Worm (Caenorhabditis elegans) whole organism, early embryonic: Measurements from ENCODE around the gene K09E9.4.

Experiments
- B0310.2 ChIP-seq: sonication (generic microtip); optimal IDR thresholded peaks from 2 replicates; lab custom pipeline; 2016; ENCODE audit warnings: mild to moderate bottlenecking, missing genetic modification characterization, missing compliant biosample characterization
- F13C5.2 ChIP-seq: sonication (generic microtip); optimal IDR thresholded peaks from 2 replicates; lab custom pipeline; 2017; ENCODE audit warnings: mild to moderate bottlenecking, missing genetic modification characterization, inconsistent platforms, missing compliant biosample characterization
- aly-1 ChIP-seq: sonication (generic microtip); optimal IDR thresholded peaks from 2 replicates; lab custom pipeline; 2016; ENCODE audit warnings: missing genetic modification characterization, missing compliant biosample characterization
- ama-1 ChIP-seq: fragments of 150-350 bp; optimal IDR thresholded peaks from 2 replicates; lab custom pipeline; 2014
- ceh-13 ChIP-seq: fragments of 200-800 bp; sonication (Bioruptor generic); optimal IDR thresholded peaks from 2 replicates; lab custom pipeline; 2018; ENCODE audit warnings: mild to moderate bottlenecking, missing genetic modification characterization, missing compliant biosample characterization
- ceh-36 ChIP-seq: sonication (generic microtip); optimal IDR thresholded peaks from 2 replicates; lab custom pipeline; 2016; ENCODE audit warnings: missing genetic modification characterization, inconsistent platforms, missing compliant biosample characterization
- ets-7 ChIP-seq: sonication (generic microtip); optimal IDR thresholded peaks from 2 replicates; lab custom pipeline; 2016; ENCODE audit warnings: missing genotype, missing genetic modification characterization, missing compliant biosample characterization
- flt-1 ChIP-seq: fragments of 200-800 bp; sonication (Bioruptor generic); IDR thresholded peaks from 2 replicates; pipeline ENCODE4 v1.3.6; 2022; ENCODE audit warnings: missing genetic modification characterization, missing compliant biosample characterization
- hmbx-1 ChIP-seq: sonication (generic microtip); optimal IDR thresholded peaks from 2 replicates; lab custom pipeline; 2016; ENCODE audit warnings: mild to moderate bottlenecking, missing genetic modification characterization, missing compliant biosample characterization
- hmg-4 ChIP-seq: fragments of 200-800 bp; sonication (Bioruptor generic); optimal IDR thresholded peaks from 2 replicates; lab custom pipeline; 2018; ENCODE audit warnings: mild to moderate bottlenecking, missing genetic modification characterization, missing compliant biosample characterization
- hnd-1 ChIP-seq: sonication (generic microtip); optimal IDR thresholded peaks from 2 replicates; lab custom pipeline; 2016; ENCODE audit warnings: missing genetic modification characterization, missing compliant biosample characterization
- pes-1 ChIP-seq: fragments of 200-800 bp; sonication (Bioruptor generic); IDR thresholded peaks from 2 replicates; pipeline ENCODE4 v1.3.6; 2022; ENCODE audit warnings: missing genetic modification reagents, missing genetic modification characterization, missing compliant biosample characterization
- scrt-1 ChIP-seq: fragments of 200-800 bp; sonication (Bioruptor generic); IDR thresholded peaks from 2 replicates; pipeline ENCODE4 v1.3.6; 2022; ENCODE audit warnings: missing genetic modification characterization, missing compliant biosample characterization
- sea-1 ChIP-seq: fragments of 200-800 bp; sonication (Bioruptor generic); conservative IDR thresholded peaks from 2 replicates; pipeline ENCODE4 v1.3.6; 2022; ENCODE audit warnings: missing genetic modification characterization, missing compliant biosample characterization
- tbx-11 ChIP-seq: fragments of 200-800 bp; sonication (Bioruptor generic); IDR thresholded peaks from 2 replicates; pipeline ENCODE4 v1.3.6; 2022; ENCODE audit warnings: missing genetic modification characterization, missing compliant biosample characterization
- tbx-37 ChIP-seq: fragments of 200-800 bp; sonication (Bioruptor generic); conservative IDR thresholded peaks from 2 replicates; pipeline ENCODE4 v1.3.6; 2022; ENCODE audit warnings: missing genetic modification reagents, missing genetic modification characterization, missing compliant biosample characterization
- tra-4 ChIP-seq: sonication (generic microtip); optimal IDR thresholded peaks from 2 replicates; lab custom pipeline; 2017; ENCODE audit warnings: missing genetic modification characterization, missing compliant biosample characterization

Gene K09E9.4

DNA sequence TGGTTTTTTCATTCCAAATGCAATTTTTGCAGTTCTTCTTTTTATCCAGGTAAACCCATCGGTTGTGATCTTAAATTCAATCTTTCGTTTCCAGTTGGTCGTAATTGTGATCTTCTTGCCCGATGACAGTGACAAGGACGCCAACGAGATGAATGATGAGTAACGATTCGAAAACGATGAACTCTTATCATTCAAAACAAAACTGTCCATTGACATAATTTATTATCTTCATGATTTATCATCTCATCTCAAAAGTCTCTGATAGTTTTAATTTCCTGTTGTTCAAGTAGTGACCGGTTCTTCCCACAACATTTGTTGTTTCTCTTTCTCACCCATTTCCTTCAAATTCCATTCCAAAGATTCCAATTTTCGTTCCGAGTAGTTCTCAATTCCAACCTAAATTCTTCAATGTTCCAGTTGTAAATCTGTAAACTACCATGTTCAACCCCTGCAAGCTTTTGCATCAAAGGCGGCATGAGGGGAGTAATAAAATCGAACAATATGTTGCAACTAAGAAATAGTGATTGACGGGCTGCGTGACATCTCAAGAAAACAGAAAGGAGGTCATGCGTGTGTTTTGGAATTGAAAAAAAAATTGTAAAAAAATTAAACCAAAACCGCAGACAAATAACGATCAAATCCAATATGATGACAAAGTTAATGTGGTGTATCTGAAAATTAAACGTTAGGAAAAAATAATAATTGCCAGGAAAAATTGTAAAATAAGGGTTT lies 4.0 kb downstream of the K09E9.4 start:
- TF ChIP-seq ets-7 (tag; lab: Kevin White, UChicago) = no peak
- TF ChIP-seq sea-1 (GFP tag; lab: Robert Waterston, UW) = no peak
- TF ChIP-seq ceh-36 = no peak
- TF ChIP-seq tbx-11 (GFP tag; lab: Robert Waterston, UW) = no peak
- TF ChIP-seq tbx-37 (GFP tag; lab: Robert Waterston, UW) = no peak
- no peak for TF ChIP-seq ceh-13
- TF ChIP-seq F13C5.2 (tag; lab: Kevin White, UChicago) = no peak
- no peak for TF ChIP-seq hnd-1 (tag; lab: Kevin White, UChicago)
- TF ChIP-seq tra-4 (tag; lab: Kevin White, UChicago) = no peak
- no peak for TF ChIP-seq aly-1
- TF ChIP-seq scrt-1 (GFP tag; lab: Robert Waterston, UW) = no peak
- no peak for TF ChIP-seq B0310.2 (tag; lab: Kevin White, UChicago)
- TF ChIP-seq flt-1 (GFP tag; lab: Robert Waterston, UW) = no peak
- TF ChIP-seq hmbx-1 = no peak
- no peak for TF ChIP-seq hmg-4 (GFP tag; lab: Kevin White, UChicago)
- no peak for TF ChIP-seq pes-1 (GFP tag; lab: Robert Waterston, UW)
- no peak for TF ChIP-seq ama-1 (lab: Kevin White, UChicago)

DNA sequence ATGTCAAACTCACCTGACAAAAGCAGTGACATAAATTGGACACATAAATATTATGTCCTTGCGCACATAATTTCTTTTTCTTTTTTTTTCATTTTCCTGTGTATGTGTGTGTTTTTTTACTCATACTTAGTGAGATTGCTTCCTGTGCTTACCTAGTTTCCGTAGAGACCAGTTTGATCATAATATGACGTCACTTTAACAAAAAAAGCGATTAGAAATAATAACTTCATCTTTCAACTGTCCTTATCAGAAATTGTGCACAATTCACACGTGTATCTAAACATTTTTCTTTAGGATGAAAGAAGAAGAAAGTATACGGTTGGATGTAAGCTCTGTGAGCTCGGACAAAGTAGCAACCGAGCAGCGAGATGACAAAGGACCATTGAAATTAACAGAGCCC lies 8.2 kb downstream of the K09E9.4 start:
- TF ChIP-seq hnd-1 (tag; lab: Kevin White, UChicago) = no peak

DNA sequence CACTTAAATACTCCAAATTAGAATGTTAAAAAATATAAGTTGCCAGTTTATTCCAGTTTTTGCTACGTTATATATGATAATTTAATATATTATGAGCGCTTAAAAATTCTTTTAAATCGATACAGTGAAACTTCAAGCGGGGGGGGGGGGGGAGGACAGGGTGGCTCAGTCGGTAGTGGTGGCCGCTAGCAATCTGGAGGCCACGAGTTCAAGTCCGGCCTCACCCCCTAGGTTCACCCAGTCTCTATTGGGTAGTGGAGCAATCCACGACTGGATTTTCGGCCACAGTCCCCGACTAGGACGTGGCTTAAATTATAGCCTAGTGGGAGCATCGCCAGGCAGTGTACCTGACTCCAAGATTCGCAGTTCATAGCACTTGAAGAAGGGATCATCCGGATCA lies 9.2 kb downstream of the K09E9.4 start:
- no peak for TF ChIP-seq sea-1 (GFP tag; lab: Robert Waterston, UW)
- no peak for TF ChIP-seq aly-1
- no peak for TF ChIP-seq flt-1 (GFP tag; lab: Robert Waterston, UW)
- TF ChIP-seq tra-4 (tag; lab: Kevin White, UChicago) = no peak
- no peak for TF ChIP-seq B0310.2 (tag; lab: Kevin White, UChicago)
- no peak for TF ChIP-seq ceh-36
- no peak for TF ChIP-seq hmg-4 (GFP tag; lab: Kevin White, UChicago)
- no peak for TF ChIP-seq ceh-13
- TF ChIP-seq pes-1 (GFP tag; lab: Robert Waterston, UW) = no peak
- no peak for TF ChIP-seq ama-1 (lab: Kevin White, UChicago)
- no peak for TF ChIP-seq tbx-11 (GFP tag; lab: Robert Waterston, UW)
- no peak for TF ChIP-seq hmbx-1
- TF ChIP-seq tbx-37 (GFP tag; lab: Robert Waterston, UW) = no peak
- TF ChIP-seq hnd-1 (tag; lab: Kevin White, UChicago) = no peak

DNA sequence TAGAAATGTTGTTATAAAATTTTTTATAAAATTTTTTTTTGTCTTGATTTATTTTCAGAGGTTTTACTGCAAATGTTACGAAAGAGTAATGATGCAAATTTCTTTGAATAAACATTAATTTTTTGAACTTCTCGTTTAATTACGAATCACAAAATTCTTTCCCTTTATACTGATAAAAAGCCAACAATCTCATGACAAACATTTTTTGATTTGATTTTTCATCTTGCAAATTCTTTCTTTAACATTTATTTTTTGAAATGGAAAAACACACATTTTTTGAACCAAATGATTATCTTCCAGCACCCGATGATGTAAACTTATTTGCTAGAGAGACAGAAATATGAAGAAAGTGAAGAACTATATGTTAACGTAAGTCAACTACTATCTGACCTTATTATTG lies 10.0 kb downstream of the K09E9.4 start, which contains the start of gene K09E9.1:
K09E9.1 (plus strand) TSS at position 301 of the 400 bp plus-strand sequence.
- TF ChIP-seq sea-1 (GFP tag; lab: Robert Waterston, UW) (no peak), F13C5.2 (tag; lab: Kevin White, UChicago) (no peak), flt-1 (GFP tag; lab: Robert Waterston, UW) (no peak), tra-4 (tag; lab: Kevin White, UChicago) (no peak)

DNA sequence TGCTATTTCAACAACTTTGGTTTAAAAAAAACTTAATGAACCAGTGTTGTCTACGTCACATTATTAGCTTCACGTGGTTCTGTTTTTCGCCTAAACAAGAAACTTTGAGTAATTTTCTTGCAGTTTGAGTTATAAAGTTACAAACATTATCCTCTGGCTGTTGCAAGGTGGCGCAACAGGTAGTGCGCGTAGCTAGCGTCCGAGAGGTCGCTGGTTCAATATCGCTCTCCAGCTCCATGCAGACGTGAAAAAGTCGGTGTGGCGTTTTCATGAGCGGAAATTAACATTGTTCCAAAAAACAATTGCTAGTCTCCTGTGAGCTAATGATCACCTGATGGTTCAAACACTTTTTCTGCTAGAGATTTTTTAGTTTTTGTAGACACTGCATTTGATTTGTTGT lies 11.0 kb downstream of the K09E9.4 start:
- peak; percentile 30 for TF ChIP-seq hmg-4 (GFP tag; lab: Kevin White, UChicago)
- no peak for TF ChIP-seq tbx-37 (GFP tag; lab: Robert Waterston, UW)
- no peak for TF ChIP-seq ceh-36
- TF ChIP-seq F13C5.2 (tag; lab: Kevin White, UChicago) = no peak
- no peak for TF ChIP-seq tra-4 (tag; lab: Kevin White, UChicago)
- TF ChIP-seq pes-1 (GFP tag; lab: Robert Waterston, UW) = peak; percentile 62
- no peak for TF ChIP-seq ceh-13
- no peak for TF ChIP-seq tbx-11 (GFP tag; lab: Robert Waterston, UW)

DNA sequence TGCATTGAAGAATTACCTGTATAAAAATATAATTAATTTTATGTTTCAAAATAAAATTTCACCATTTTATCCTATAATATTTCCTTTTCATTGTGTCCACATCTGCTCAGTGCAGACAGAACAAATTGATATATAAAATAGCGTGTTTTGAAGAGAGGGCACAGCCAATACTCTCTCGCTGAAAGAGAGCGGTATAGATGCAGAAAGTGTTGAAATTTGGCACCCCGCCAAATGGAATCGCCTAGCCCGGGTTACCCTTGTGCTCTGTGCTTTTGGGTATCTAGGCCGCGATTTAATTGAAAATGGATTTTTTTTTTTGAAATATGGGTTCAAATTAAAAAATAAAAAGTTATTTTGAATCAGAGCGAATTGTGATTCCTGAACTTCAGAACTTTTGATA lies 13.1 kb downstream of the K09E9.4 start:
- TF ChIP-seq ceh-13 = no peak
- no peak for TF ChIP-seq pes-1 (GFP tag; lab: Robert Waterston, UW)
- no peak for TF ChIP-seq tbx-11 (GFP tag; lab: Robert Waterston, UW)
- no peak for TF ChIP-seq hmg-4 (GFP tag; lab: Kevin White, UChicago)
- TF ChIP-seq tbx-37 (GFP tag; lab: Robert Waterston, UW) = no peak
- no peak for TF ChIP-seq ama-1 (lab: Kevin White, UChicago)
- no peak for TF ChIP-seq ets-7 (tag; lab: Kevin White, UChicago)
- no peak for TF ChIP-seq hnd-1 (tag; lab: Kevin White, UChicago)
- no peak for TF ChIP-seq scrt-1 (GFP tag; lab: Robert Waterston, UW)
- TF ChIP-seq tra-4 (tag; lab: Kevin White, UChicago) = no peak
- TF ChIP-seq B0310.2 (tag; lab: Kevin White, UChicago) = no peak
- TF ChIP-seq hmbx-1 = no peak
- no peak for TF ChIP-seq aly-1

DNA sequence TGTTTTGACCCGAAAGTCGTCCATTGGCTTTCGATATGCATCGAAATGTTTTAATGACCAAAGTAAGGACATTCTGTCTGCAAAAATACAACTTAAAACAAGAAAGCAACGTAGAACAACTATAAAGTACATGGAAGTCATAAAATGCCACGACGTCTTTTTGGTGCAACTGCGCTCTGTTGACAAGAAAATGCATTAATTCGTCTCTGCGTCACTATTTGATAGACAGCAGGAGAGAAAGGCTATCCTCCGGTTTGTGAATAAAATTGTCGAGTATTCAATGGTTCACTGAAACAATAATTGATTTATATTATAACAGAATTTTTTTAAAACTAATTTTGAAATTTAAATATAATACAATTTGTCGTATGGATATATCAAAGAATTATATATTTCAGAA lies 13.8 kb downstream of the K09E9.4 start, which contains the start of gene ergi-3:
ergi-3 (minus strand) TSS at position 311 of the 400 bp plus-strand sequence.
- peak; percentile 26 for TF ChIP-seq F13C5.2 (tag; lab: Kevin White, UChicago)
- TF ChIP-seq pes-1 (GFP tag; lab: Robert Waterston, UW) = no peak
- no peak for TF ChIP-seq hmg-4 (GFP tag; lab: Kevin White, UChicago)
- TF ChIP-seq scrt-1 (GFP tag; lab: Robert Waterston, UW) = no peak

DNA sequence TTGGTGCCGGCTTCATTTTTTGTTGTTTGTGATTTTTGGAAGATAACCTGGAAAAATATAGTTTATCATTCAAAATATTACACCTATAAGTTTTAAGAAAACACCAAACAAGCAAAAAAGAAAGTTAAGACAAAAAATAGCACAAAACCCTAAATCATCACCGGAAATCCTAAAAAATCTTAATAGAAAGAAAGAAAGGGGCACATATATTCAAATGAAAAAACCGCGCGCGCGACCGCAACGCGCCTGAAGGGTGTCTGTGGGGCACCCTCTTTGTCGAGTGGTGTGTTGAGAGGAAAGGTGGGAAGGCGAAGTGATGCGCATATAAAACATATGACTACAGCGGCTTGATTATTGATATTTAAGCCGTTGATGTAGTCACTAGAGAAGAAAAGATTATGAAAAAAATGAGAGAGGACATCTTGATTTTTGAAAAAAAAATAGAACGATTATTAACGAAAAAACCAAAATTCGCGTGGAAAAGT lies 16.5 kb downstream of the K09E9.4 start, which contains the start of gene K09E9.3:
K09E9.3 (minus strand) TSS at position 51 of the 485 bp plus-strand sequence.
- TF ChIP-seq ceh-13 (no peak), F13C5.2 (tag; lab: Kevin White, UChicago) (peak; percentile 50), aly-1 (peak; percentile 31), pes-1 (GFP tag; lab: Robert Waterston, UW) (0 out of 2 replicates have a peak, but pooled peaks have one; percentile 3), ceh-36 (no peak), hnd-1 (tag; lab: Kevin White, UChicago) (no peak)
